Worm (Caenorhabditis elegans) whole organism, L4 larva: ENCODE results near the gene ddo-2.

Source experiments
- F10B5.3 ChIP-seq: sonication (generic microtip); optimal IDR thresholded peaks from 2 replicates; lab custom pipeline; 2016; ENCODE audit warnings: mild to moderate bottlenecking, missing genetic modification characterization, missing compliant biosample characterization
- F37D6.2 ChIP-seq: sonication (generic microtip); optimal IDR thresholded peaks from 2 replicates; lab custom pipeline; 2016; ENCODE audit warnings: mild to moderate bottlenecking, missing genetic modification characterization, missing compliant biosample characterization
- F44E2.7 ChIP-seq: fragments of 200-800 bp; sonication (Bioruptor generic); IDR thresholded peaks from 2 replicates; pipeline ENCODE4 v2.1.2; 2022; ENCODE audit warnings: missing genetic modification characterization, missing compliant biosample characterization
- F49E8.2 ChIP-seq: sonication (generic microtip); optimal IDR thresholded peaks from 2 replicates; lab custom pipeline; 2016; ENCODE audit warnings: missing compliant biosample characterization, mild to moderate bottlenecking, missing genetic modification characterization, borderline replicate concordance
- T20F7.1 ChIP-seq: fragments of 200-800 bp; sonication (Bioruptor generic); optimal IDR thresholded peaks from 2 replicates; lab custom pipeline; 2018; ENCODE audit warnings: mild to moderate bottlenecking, missing genetic modification characterization, missing compliant biosample characterization
- T26A8.4 ChIP-seq: fragments of 200-800 bp; sonication (Bioruptor generic); IDR thresholded peaks from 2 replicates; pipeline ENCODE4 v1.3.6; 2022; ENCODE audit warnings: missing genetic modification characterization, missing compliant biosample characterization
- Y105C5A.15 ChIP-seq: fragments of 200-800 bp; sonication (Bioruptor generic); IDR thresholded peaks from 2 replicates; pipeline ENCODE4 v1.3.6; 2022; ENCODE audit warnings: missing genetic modification characterization, missing compliant biosample characterization
- Y48G9A.11 ChIP-seq: fragments of 200-800 bp; sonication (Bioruptor generic); IDR thresholded peaks from 2 replicates; pipeline ENCODE4 v1.3.6; 2022; ENCODE audit warnings: missing genetic modification reagents, missing genetic modification characterization, missing compliant biosample characterization
- Y5F2A.4 ChIP-seq: fragments of 200-800 bp; sonication (Bioruptor generic); optimal IDR thresholded peaks from 2 replicates; lab custom pipeline; 2018; ENCODE audit warnings: mild to moderate bottlenecking, missing genetic modification characterization, missing compliant biosample characterization
- Y75B8A.6 ChIP-seq: fragments of 200-800 bp; sonication (Bioruptor generic); IDR thresholded peaks from 2 replicates; pipeline ENCODE4 v1.3.6; 2022; ENCODE audit warnings: missing genetic modification reagents, missing genetic modification characterization, missing compliant biosample characterization
- ZK546.5 ChIP-seq, 2 experiments: sonication (generic microtip); optimal IDR thresholded peaks; 2 replicates each; lab custom pipeline; 2017; ENCODE audit warnings: missing biosample characterization in 2 of 2, missing genetic modification characterization in 2 of 2
- aha-1 ChIP-seq: fragments of 150-350 bp; peaks from one replicate; lab custom pipeline; 2014; ENCODE audit warnings: missing biosample characterization, missing genetic modification characterization
- ama-1 ChIP-seq: fragments of 150-350 bp; optimal IDR thresholded peaks from 2 replicates; lab custom pipeline; 2014; ENCODE audit warnings: inconsistent platforms, mixed read lengths
- arid-1 ChIP-seq: fragments of 200-800 bp; sonication (Bioruptor generic); conservative IDR thresholded peaks from 2 replicates; pipeline ENCODE4 v1.3.6; 2022; ENCODE audit warnings: missing genetic modification reagents, missing genetic modification characterization, missing compliant biosample characterization
- ceh-20 ChIP-seq: fragments of 200-800 bp; sonication (Bioruptor generic); IDR thresholded peaks from 2 replicates; pipeline ENCODE4 v1.3.6; 2022; ENCODE audit warnings: missing genetic modification reagents, missing genetic modification characterization, missing compliant biosample characterization
- ceh-28 ChIP-seq: fragments of 150-350 bp; optimal IDR thresholded peaks from 2 replicates; lab custom pipeline; 2014; ENCODE audit warnings: missing biosample characterization, missing genetic modification reagents, missing genetic modification characterization
- ceh-32 ChIP-seq: sonication (generic microtip); optimal IDR thresholded peaks from 2 replicates; lab custom pipeline; 2016; ENCODE audit warnings: mild to moderate bottlenecking, missing genetic modification characterization, missing compliant biosample characterization; ENCODE audit not compliant: poor library complexity
- ceh-62 ChIP-seq: sonication (generic microtip); optimal IDR thresholded peaks from 2 replicates; lab custom pipeline; 2017; ENCODE audit warnings: missing biosample characterization, missing genetic modification characterization
- cey-2 ChIP-seq: sonication (generic microtip); optimal IDR thresholded peaks from 3 replicates; lab custom pipeline; 2017; ENCODE audit warnings: missing genetic modification characterization, mild to moderate bottlenecking, missing compliant biosample characterization, antibody characterized with exemption, borderline replicate concordance; ENCODE audit not compliant: insufficient read depth
- daf-12 ChIP-seq: fragments of 150-350 bp; optimal IDR thresholded peaks from 2 replicates; lab custom pipeline; 2014; ENCODE audit warnings: missing biosample characterization, missing genetic modification reagents, missing genetic modification characterization
- daf-16 ChIP-seq, 3 experiments: sonication (generic microtip); optimal IDR thresholded peaks; 2 replicates each; lab custom pipeline; 2016 to 2017; ENCODE audit warnings: missing genetic modification characterization in 3 of 3, missing genetic modification reagents in 3 of 3, mild to moderate bottlenecking in 2 of 3, missing compliant biosample characterization in 2 of 3, missing biosample characterization in 1 of 3, moderate library complexity in 1 of 3
- daf-19 ChIP-seq: fragments of 200-800 bp; sonication (Bioruptor generic); conservative IDR thresholded peaks from 2 replicates; pipeline ENCODE4 v1.3.6; 2022; ENCODE audit warnings: missing genetic modification characterization, missing compliant biosample characterization
- dmd-6 ChIP-seq: fragments of 200-800 bp; sonication (Bioruptor generic); IDR thresholded peaks from 2 replicates; pipeline ENCODE4 v1.3.6; 2022; ENCODE audit warnings: missing genetic modification reagents, missing genetic modification characterization, missing compliant biosample characterization
- dmd-8 ChIP-seq: fragments of 200-800 bp; sonication (Bioruptor generic); IDR thresholded peaks from 2 replicates; pipeline ENCODE4 v1.3.6; 2022; ENCODE audit warnings: missing genetic modification characterization, missing compliant biosample characterization
- dve-1 ChIP-seq: sonication (generic microtip); optimal IDR thresholded peaks from 2 replicates; lab custom pipeline; 2017; ENCODE audit warnings: antibody characterized with exemption, mild to moderate bottlenecking, missing genetic modification characterization, missing compliant biosample characterization; ENCODE audit not compliant: insufficient read depth
- hlh-30 ChIP-seq: sonication (generic microtip); optimal IDR thresholded peaks from 2 replicates; lab custom pipeline; 2017; ENCODE audit warnings: antibody characterized with exemption, mild to moderate bottlenecking, missing genetic modification characterization, missing compliant biosample characterization; ENCODE audit not compliant: insufficient read depth
- jun-1 ChIP-seq: fragments of 150-350 bp; optimal IDR thresholded peaks from 2 replicates; lab custom pipeline; 2014; ENCODE audit warnings: missing biosample characterization, missing genetic modification reagents, missing genetic modification characterization
- lim-7 ChIP-seq: fragments of 200-800 bp; sonication (Bioruptor generic); IDR thresholded peaks from 2 replicates; pipeline ENCODE4 v1.3.6; 2022; ENCODE audit warnings: missing genetic modification characterization, missing compliant biosample characterization
- lin-29 ChIP-seq: fragments of 200-800 bp; sonication (Bioruptor generic); IDR thresholded peaks from 2 replicates; pipeline ENCODE4 v1.3.6; 2022; ENCODE audit warnings: missing genetic modification reagents, missing genetic modification characterization, missing compliant biosample characterization
- madf-5 ChIP-seq, 2 experiments: fragments of 200-800 bp; sonication (Bioruptor generic); IDR thresholded peaks; 2 replicates each; pipeline ENCODE4 v1.3.6; 2022; ENCODE audit warnings: missing compliant biosample characterization in 2 of 2, missing genetic modification characterization in 2 of 2
- mdl-1 ChIP-seq, 2 experiments: fragments of 150-350 bp in 1 of 2; sonication (generic microtip) in 1 of 2; optimal IDR thresholded peaks; 2 replicates each; lab custom pipeline; 2014 to 2017; ENCODE audit warnings: missing biosample characterization in 2 of 2, missing genetic modification characterization in 2 of 2
- mdt-29 ChIP-seq: fragments of 200-800 bp; sonication (Bioruptor generic); IDR thresholded peaks from 2 replicates; pipeline ENCODE4 v1.3.6; 2022; ENCODE audit warnings: missing genetic modification reagents, missing genetic modification characterization, missing compliant biosample characterization
- mes-2 ChIP-seq: sonication (generic microtip); optimal IDR thresholded peaks from 2 replicates; lab custom pipeline; 2016; ENCODE audit warnings: missing genotype, mild to moderate bottlenecking, missing genetic modification characterization, missing compliant biosample characterization; ENCODE audit not compliant: poor library complexity, severe bottlenecking
- nhr-10 ChIP-seq: fragments of 150-350 bp; optimal IDR thresholded peaks from 2 replicates; lab custom pipeline; 2014; ENCODE audit warnings: missing biosample characterization, missing genetic modification characterization
- nhr-11 ChIP-seq: fragments of 150-350 bp; optimal IDR thresholded peaks from 2 replicates; lab custom pipeline; 2014; ENCODE audit warnings: missing biosample characterization, missing genetic modification characterization
- nhr-111 ChIP-seq: fragments of 200-800 bp; sonication (Bioruptor generic); optimal IDR thresholded peaks from 2 replicates; lab custom pipeline; 2018; ENCODE audit warnings: mild to moderate bottlenecking, missing genetic modification characterization, missing compliant biosample characterization
- nhr-237 ChIP-seq: sonication (generic microtip); optimal IDR thresholded peaks from 2 replicates; lab custom pipeline; 2017; ENCODE audit warnings: missing biosample characterization, missing genetic modification characterization
- nhr-28 ChIP-seq: fragments of 150-350 bp; optimal IDR thresholded peaks from 2 replicates; lab custom pipeline; 2014; ENCODE audit warnings: missing biosample characterization, missing genetic modification characterization
- nhr-48 ChIP-seq: sonication (generic microtip); optimal IDR thresholded peaks from 2 replicates; lab custom pipeline; 2016; ENCODE audit warnings: mild to moderate bottlenecking, missing genetic modification characterization, missing compliant biosample characterization
- saeg-2 ChIP-seq: fragments of 200-800 bp; sonication (Bioruptor generic); IDR thresholded peaks from 2 replicates; pipeline ENCODE4 v1.3.6; 2022; ENCODE audit warnings: missing genetic modification reagents, missing genetic modification characterization, missing compliant biosample characterization
- set-16 ChIP-seq: fragments of 200-800 bp; sonication (Bioruptor generic); IDR thresholded peaks from 2 replicates; pipeline ENCODE4 v1.3.6; 2022; ENCODE audit warnings: missing genetic modification reagents, missing genetic modification characterization, missing compliant biosample characterization
- snpc-1.2 ChIP-seq: fragments of 200-800 bp; sonication (Bioruptor generic); IDR thresholded peaks from 2 replicates; pipeline ENCODE4 v1.3.6; 2022; ENCODE audit warnings: missing genetic modification reagents, missing genetic modification characterization, missing compliant biosample characterization
- snpc-4 ChIP-seq: fragments of 150-350 bp; optimal IDR thresholded peaks from 2 replicates; lab custom pipeline; 2014; ENCODE audit warnings: missing biosample characterization, missing genetic modification characterization
- tag-97 ChIP-seq: fragments of 200-800 bp; sonication (Bioruptor generic); IDR thresholded peaks from 2 replicates; pipeline ENCODE4 v1.3.6; 2022; ENCODE audit warnings: missing genetic modification characterization, missing compliant biosample characterization
- tra-1 ChIP-seq: fragments of 200-800 bp; sonication (Bioruptor generic); IDR thresholded peaks from 2 replicates; pipeline ENCODE4 v1.3.6; 2022; ENCODE audit warnings: missing genetic modification reagents, missing genetic modification characterization, missing compliant biosample characterization
- unc-39 ChIP-seq: sonication (generic microtip); optimal IDR thresholded peaks from 2 replicates; lab custom pipeline; 2017; ENCODE audit warnings: missing biosample characterization, missing genetic modification characterization
- zag-1 ChIP-seq: fragments of 150-350 bp; optimal IDR thresholded peaks from 2 replicates; lab custom pipeline; 2014; ENCODE audit warnings: missing biosample characterization, missing genetic modification characterization
- zip-11 ChIP-seq: fragments of 200-800 bp; sonication (Bioruptor generic); IDR thresholded peaks from 2 replicates; pipeline ENCODE4 v1.3.6; 2022; ENCODE audit warnings: missing genetic modification characterization, missing compliant biosample characterization
- ztf-11 ChIP-seq: fragments of 150-350 bp; optimal IDR thresholded peaks from 2 replicates; lab custom pipeline; 2014; ENCODE audit warnings: missing biosample characterization, missing genetic modification characterization
- ztf-7 ChIP-seq: fragments of 150-350 bp; optimal IDR thresholded peaks from 2 replicates; lab custom pipeline; 2014; ENCODE audit warnings: missing biosample characterization, missing genetic modification characterization

ddo-2 gene

DNA sequence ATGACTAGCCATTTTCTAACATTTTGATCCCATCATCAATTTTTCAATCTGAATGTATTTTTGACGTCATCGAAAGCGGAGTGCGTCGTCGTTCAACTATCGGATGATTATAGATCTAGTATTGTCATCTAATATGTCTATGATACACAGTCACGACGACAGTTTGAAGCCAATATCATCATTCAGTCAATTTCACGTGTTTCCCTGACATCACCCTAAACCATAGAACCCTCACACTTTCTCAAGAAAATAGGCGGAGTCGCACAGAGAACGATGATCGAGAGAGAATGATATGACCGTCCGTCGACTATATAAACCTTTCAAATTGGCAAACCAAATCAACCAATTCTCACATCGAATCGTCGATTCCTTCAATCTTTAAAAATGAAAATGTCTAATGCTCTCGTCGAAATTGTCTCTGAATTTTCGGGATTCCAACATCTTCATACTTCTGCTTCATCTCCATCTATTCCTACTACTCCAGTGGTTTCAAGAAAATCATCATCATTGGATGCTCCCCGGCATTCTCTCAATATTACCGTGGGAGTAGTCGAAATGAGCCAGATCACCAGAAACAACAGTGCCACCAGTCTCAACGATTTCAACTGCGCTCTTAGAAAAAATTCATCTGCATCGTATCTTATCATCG is 19.6 kb downstream of the ddo-2 start, which contains the start of gene F18E3.13 (continued):
- TF ChIP-seq tag-97 (GFP tag; lab: Robert Waterston, UW) (no peak), daf-12 (no peak), ceh-32 (tag; lab: Kevin White, UChicago) (no peak), zag-1 (tag; lab: Kevin White, UChicago) (no peak), nhr-48 (tag; lab: Kevin White, UChicago) (peak; percentile 91), ceh-20 (GFP tag; lab: Robert Waterston, UW) (no peak; the same call in 1 of the 2 replicates), mes-2 (tag; lab: Kevin White, UChicago) (no peak), nhr-11 (tag; lab: Kevin White, UChicago) (no peak), hlh-30 (peak; percentile 77), dve-1 (tag; lab: Kevin White, UChicago) (no peak), nhr-237 (no peak), dmd-6 (GFP tag; lab: Robert Waterston, UW) (peak; percentile 64), daf-19 (GFP tag; lab: Robert Waterston, UW) (no peak), aha-1 (tag; lab: Kevin White, UChicago) (peak; percentile 67), T26A8.4 (GFP tag; lab: Robert Waterston, UW) (peak; percentile 45; the same call in 1 of the 2 replicates), ztf-7 (tag; lab: Kevin White, UChicago) (no peak), mdt-29 (GFP tag; lab: Robert Waterston, UW) (no peak), Y75B8A.6 (GFP tag; lab: Robert Waterston, UW) (no peak), snpc-4 (tag; lab: Kevin White, UChicago) (no peak), nhr-28 (peak; percentile 84), Y5F2A.4 (GFP tag; lab: Kevin White, UChicago) (no peak), F37D6.2 (tag; lab: Kevin White, UChicago) (no peak), ZK546.5 (tag; optimal IDR thresholded peaks at IDR 0.05; lab: Kevin White, UChicago) (no peak), zip-11 (GFP tag; lab: Robert Waterston, UW) (no peak), madf-5 (GFP tag; IDR thresholded peaks at IDR 0.05; lab: Robert Waterston, UW) (no peak), unc-39 (tag; lab: Kevin White, UChicago) (no peak), nhr-10 (no peak), set-16 (no peak), mdl-1 (tag; optimal IDR thresholded peaks at IDR 0.05; lab: Kevin White, UChicago) (peak; percentile 56 to 88), ceh-62 (tag; lab: Kevin White, UChicago) (no peak), T20F7.1 (no peak), cey-2 (tag; lab: Kevin White, UChicago) (peak; percentile 50), saeg-2 (no peak), dmd-8 (GFP tag; lab: Robert Waterston, UW) (no peak), Y48G9A.11 (GFP tag; lab: Robert Waterston, UW) (no peak), ztf-11 (no peak), jun-1 (tag; lab: Kevin White, UChicago) (no peak), tra-1 (GFP tag; lab: Robert Waterston, UW) (no peak), arid-1 (GFP tag; lab: Robert Waterston, UW) (no peak), daf-16 (GFP tag; optimal IDR thresholded peaks at IDR 0.05; lab: Kevin White, UChicago) (no peak), daf-16 (tag; optimal IDR thresholded peaks at IDR 0.05; lab: Kevin White, UChicago) (no peak), lin-29 (no peak), nhr-111 (GFP tag; lab: Kevin White, UChicago) (no peak), F44E2.7 (GFP tag; lab: Robert Waterston, UW) (no peak), ama-1 (lab: Kevin White, UChicago) (peak; percentile 93), snpc-1.2 (no peak), Y105C5A.15 (GFP tag; lab: Robert Waterston, UW) (no peak), F10B5.3 (tag; lab: Kevin White, UChicago) (no peak), F49E8.2 (tag; lab: Kevin White, UChicago) (no peak), lim-7 (no peak), ceh-28 (tag; lab: Kevin White, UChicago) (no peak)
